Worm (Caenorhabditis elegans): Measurements from ENCODE around the gene sru-4.

Gene sru-4

ce11 chrIV:9499636-9500035 lies 1.4 kb downstream of the sru-4 start:
- no peak for TF ChIP-seq crh-2 (tag; optimal IDR thresholded peaks at IDR 0.05)
- no peak for TF ChIP-seq nhr-129 (tag; optimal IDR thresholded peaks at IDR 0.05)

DNA sequence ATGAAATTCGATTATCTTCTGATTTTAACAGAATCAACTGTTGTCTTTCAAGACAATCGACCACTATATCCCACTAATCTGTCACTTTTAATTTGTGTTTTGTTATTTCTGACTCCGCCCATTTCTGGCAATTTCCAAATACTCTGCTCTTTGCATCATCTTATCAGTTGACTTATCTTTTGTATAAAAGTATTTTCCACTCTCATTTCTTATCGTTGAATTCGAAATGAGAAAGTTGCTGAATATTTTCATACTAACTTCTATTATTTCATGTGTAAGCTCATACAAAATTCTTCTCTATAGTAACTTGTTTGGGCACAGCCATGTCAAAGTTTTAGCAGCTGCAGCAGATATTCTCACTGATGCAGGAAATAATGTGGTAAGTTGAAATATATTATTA lies 1.9 kb downstream of the sru-4 start, which contains the start of gene ugt-21:
ugt-21 (plus strand) TSS at position 212 of the 400 bp plus-strand sequence.
- TF ChIP-seq ZK546.5 (tag; optimal IDR thresholded peaks at IDR 0.05) (no peak), lin-13 (GFP tag; optimal IDR thresholded peaks at IDR 0.05) (no peak), alr-1 (tag; optimal IDR thresholded peaks at IDR 0.05) (no peak), sma-9 (GFP tag; optimal IDR thresholded peaks at IDR 0.05) (peak; percentile 31), sma-9 (tag; optimal IDR thresholded peaks at IDR 0.05) (no peak), nhr-237 (tag; optimal IDR thresholded peaks at IDR 0.05) (no peak)

DNA sequence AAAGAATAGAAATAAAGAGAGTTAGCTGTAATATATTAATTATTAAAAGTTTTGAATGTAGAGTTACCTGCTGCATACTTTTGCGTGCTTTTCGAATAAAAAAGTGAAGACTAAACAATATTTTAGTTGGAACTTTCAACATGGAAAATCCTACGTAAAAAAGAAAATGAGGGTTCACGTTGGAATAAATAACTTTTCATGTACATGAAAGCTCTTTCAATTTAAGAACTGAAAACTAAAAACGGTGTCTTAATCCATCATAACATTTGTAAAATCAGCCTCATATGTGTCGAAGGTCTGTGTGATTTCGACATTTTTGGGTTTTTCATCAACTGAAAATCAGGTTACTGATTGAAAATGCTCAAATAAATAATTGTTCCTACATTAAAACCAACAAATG lies 8.1 kb downstream of the sru-4 start, which contains the start of gene ttr-9:
ttr-9 (minus strand) TSS at position 101 of the 400 bp plus-strand sequence.
- no peak for TF ChIP-seq lin-13 (GFP tag; optimal IDR thresholded peaks at IDR 0.05)
- no peak for TF ChIP-seq ztf-11 (tag; optimal IDR thresholded peaks at IDR 0.05)
- TF ChIP-seq nhr-25 (tag; optimal IDR thresholded peaks at IDR 0.05) = no peak
- TF ChIP-seq unc-39 (tag; optimal IDR thresholded peaks at IDR 0.05) = no peak
- TF ChIP-seq elt-3 (tag; optimal IDR thresholded peaks at IDR 0.05) = no peak
- no peak for TF ChIP-seq blmp-1 (tag; optimal IDR thresholded peaks at IDR 0.05; ENCODE audit: insufficient read depth)
- no peak for TF ChIP-seq ceh-82 (tag; optimal IDR thresholded peaks at IDR 0.05)
- no peak for TF ChIP-seq mbf-1 (tag; optimal IDR thresholded peaks at IDR 0.05)
- no peak for TF ChIP-seq unc-55 (GFP tag; optimal IDR thresholded peaks at IDR 0.05)
- no peak for TF ChIP-seq lin-39 (tag; optimal IDR thresholded peaks at IDR 0.05)
- no peak for TF ChIP-seq ZK546.5 (tag; optimal IDR thresholded peaks at IDR 0.05)
- TF ChIP-seq ceh-16 (tag; optimal IDR thresholded peaks at IDR 0.05) = no peak
- no peak for TF ChIP-seq nhr-6 (tag; optimal IDR thresholded peaks at IDR 0.05)
- no peak for TF ChIP-seq sma-9 (GFP tag; optimal IDR thresholded peaks at IDR 0.05)
- no peak for TF ChIP-seq sma-9 (tag; optimal IDR thresholded peaks at IDR 0.05)
- TF ChIP-seq ztf-4 (tag; optimal IDR thresholded peaks at IDR 0.05) = no peak
- no peak for TF ChIP-seq lin-11 (tag; optimal IDR thresholded peaks at IDR 0.05)

DNA sequence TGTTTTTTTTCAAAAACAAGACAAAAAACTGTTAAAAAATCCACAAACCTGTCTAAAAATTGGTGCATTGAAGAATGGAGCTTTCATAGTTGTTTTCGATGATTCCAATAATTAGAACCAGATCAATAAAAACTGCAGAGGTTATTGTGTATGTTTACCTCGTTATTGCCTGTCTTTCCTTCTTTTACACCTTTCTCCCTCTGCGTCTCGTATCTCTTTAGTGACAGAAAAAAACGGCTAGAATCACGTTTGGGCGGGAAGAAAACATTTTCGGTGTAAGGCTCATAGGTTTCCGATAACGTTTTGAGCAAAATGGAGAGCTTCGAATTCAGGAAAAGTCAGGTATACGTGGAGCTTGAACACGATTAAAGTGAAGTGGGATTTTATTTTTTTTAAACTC lies 10.4 kb downstream of the sru-4 start, which contains the start of gene ethe-1:
ethe-1 (minus strand) TSS at position 150 of the 400 bp plus-strand sequence.
- TF ChIP-seq F13H6.1 (tag; optimal IDR thresholded peaks at IDR 0.05) (no peak), alr-1 (tag; optimal IDR thresholded peaks at IDR 0.05) (no peak), nhr-77 (tag; optimal IDR thresholded peaks at IDR 0.05) (no peak), mbf-1 (tag; optimal IDR thresholded peaks at IDR 0.05) (no peak), nhr-129 (tag; optimal IDR thresholded peaks at IDR 0.05) (peak; percentile 58), C34F6.9 (tag; optimal IDR thresholded peaks at IDR 0.05) (peak; percentile 3)

ce11 chrIV:9510439-9510838 lies 12.3 kb downstream of the sru-4 start, which contains the start of gene C33A12.4:
TSS of gene C33A12.4 (minus strand) at chrIV:9510569.
- TF ChIP-seq lin-13 (GFP tag; optimal IDR thresholded peaks at IDR 0.05) (no peak), ztf-4 (tag; optimal IDR thresholded peaks at IDR 0.05) (peak; percentile 2), sma-9 (GFP tag; optimal IDR thresholded peaks at IDR 0.05) (no peak), sma-9 (tag; optimal IDR thresholded peaks at IDR 0.05) (no peak), ZK546.5 (tag; optimal IDR thresholded peaks at IDR 0.05) (no peak), C34F6.9 (tag; optimal IDR thresholded peaks at IDR 0.05) (peak; percentile 8), nhr-21 (tag; optimal IDR thresholded peaks at IDR 0.05) (peak; percentile 54), alr-1 (tag; optimal IDR thresholded peaks at IDR 0.05) (no peak), lin-39 (tag; optimal IDR thresholded peaks at IDR 0.05) (no peak), lin-11 (tag; optimal IDR thresholded peaks at IDR 0.05) (peak; percentile 68)

ce11 chrIV:9511221-9511638 lies 13.0 kb downstream of the sru-4 start:
- TF ChIP-seq nhr-21 (tag; optimal IDR thresholded peaks at IDR 0.05) = peak; percentile 86
- TF ChIP-seq egl-27 (tag; optimal IDR thresholded peaks at IDR 0.05) = peak; percentile 67
- no peak for TF ChIP-seq nhr-12 (tag; optimal IDR thresholded peaks at IDR 0.05)
- peak; percentile 1 for TF ChIP-seq nhr-77 (tag; optimal IDR thresholded peaks at IDR 0.05)
- TF ChIP-seq aly-2 (tag; optimal IDR thresholded peaks at IDR 0.05) = no peak
- TF ChIP-seq sma-9 (GFP tag; optimal IDR thresholded peaks at IDR 0.05) = peak; percentile 87
- TF ChIP-seq sma-9 (tag; optimal IDR thresholded peaks at IDR 0.05) = no peak
- TF ChIP-seq unc-39 (tag; optimal IDR thresholded peaks at IDR 0.05) = no peak
- no peak for TF ChIP-seq elt-1 (tag; optimal IDR thresholded peaks at IDR 0.05)
- peak; percentile 91 for TF ChIP-seq ama-1 (optimal IDR thresholded peaks at IDR 0.05)
- TF ChIP-seq nhr-23 (tag; optimal IDR thresholded peaks at IDR 0.05) = no peak
- TF ChIP-seq lsy-2 (tag; optimal IDR thresholded peaks at IDR 0.05) = peak; percentile 62 to 85
- TF ChIP-seq ztf-11 (tag; optimal IDR thresholded peaks at IDR 0.05) = peak; percentile 18
- no peak for TF ChIP-seq alr-1 (tag; optimal IDR thresholded peaks at IDR 0.05)
- TF ChIP-seq zag-1 (tag; optimal IDR thresholded peaks at IDR 0.05) = peak; percentile 47
- no peak for TF ChIP-seq nhr-237 (tag; optimal IDR thresholded peaks at IDR 0.05)
- TF ChIP-seq nhr-25 (tag; optimal IDR thresholded peaks at IDR 0.05) = peak; percentile 81
- peak; percentile 18 for TF ChIP-seq ZK546.5 (tag; optimal IDR thresholded peaks at IDR 0.05)
- peak; percentile 99 for TF ChIP-seq snpc-4 (tag; optimal IDR thresholded peaks at IDR 0.05)
- peak; percentile 79 for TF ChIP-seq unc-55 (GFP tag; optimal IDR thresholded peaks at IDR 0.05)
- peak; percentile 38 for TF ChIP-seq R02D3.7 (tag; optimal IDR thresholded peaks at IDR 0.05)
- peak; percentile 35 for TF ChIP-seq Y55F3AM.14 (GFP tag; optimal IDR thresholded peaks at IDR 0.05)
- no peak for TF ChIP-seq ceh-82 (tag; optimal IDR thresholded peaks at IDR 0.05)
- peak; percentile 88 for TF ChIP-seq ceh-16 (tag; optimal IDR thresholded peaks at IDR 0.05)
- no peak for TF ChIP-seq skn-1 (tag; optimal IDR thresholded peaks at IDR 0.05)
- TF ChIP-seq peb-1 (tag; optimal IDR thresholded peaks at IDR 0.05) = peak; percentile 34
- no peak for TF ChIP-seq nhr-11 (tag; optimal IDR thresholded peaks at IDR 0.05)
- TF ChIP-seq mab-5 (tag; optimal IDR thresholded peaks at IDR 0.05) = peak; percentile 10
- TF ChIP-seq mbf-1 (tag; optimal IDR thresholded peaks at IDR 0.05) = no peak
- peak; percentile 74 for TF ChIP-seq F13H6.1 (tag; optimal IDR thresholded peaks at IDR 0.05)

All from whole organism, L2 larva.